Worm (Caenorhabditis elegans) whole organism, L4 larva: ENCODE measurements around the gene C40C9.4.
A peak's percentile ranks its signal among the peaks of the same experiment; 100 is the strongest.

Source experiments
- F26F4.8 ChIP-seq: fragments of 200-800 bp; sonication (Bioruptor generic); conservative IDR thresholded peaks from 2 replicates; pipeline ENCODE4 v1.3.6; 2022; ENCODE audit warnings: missing genetic modification characterization, missing compliant biosample characterization
- F37D6.2 ChIP-seq: sonication (generic microtip); optimal IDR thresholded peaks from 2 replicates; lab custom pipeline; 2016; ENCODE audit warnings: mild to moderate bottlenecking, missing genetic modification characterization, missing compliant biosample characterization
- R02D3.7 ChIP-seq: fragments of 150-350 bp; sonication (generic microtip); optimal IDR thresholded peaks from 3 replicates; lab custom pipeline; 2014; ENCODE audit warnings: missing biosample characterization, missing genetic modification characterization
- T20F7.1 ChIP-seq: fragments of 200-800 bp; sonication (Bioruptor generic); optimal IDR thresholded peaks from 2 replicates; lab custom pipeline; 2018; ENCODE audit warnings: mild to moderate bottlenecking, missing genetic modification characterization, missing compliant biosample characterization
- T26A8.4 ChIP-seq: fragments of 200-800 bp; sonication (Bioruptor generic); IDR thresholded peaks from 2 replicates; pipeline ENCODE4 v1.3.6; 2022; ENCODE audit warnings: missing genetic modification characterization, missing compliant biosample characterization
- Y105C5A.15 ChIP-seq: fragments of 200-800 bp; sonication (Bioruptor generic); IDR thresholded peaks from 2 replicates; pipeline ENCODE4 v1.3.6; 2022; ENCODE audit warnings: missing genetic modification characterization, missing compliant biosample characterization
- Y75B8A.6 ChIP-seq: fragments of 200-800 bp; sonication (Bioruptor generic); IDR thresholded peaks from 2 replicates; pipeline ENCODE4 v1.3.6; 2022; ENCODE audit warnings: missing genetic modification reagents, missing genetic modification characterization, missing compliant biosample characterization
- ZK546.5 ChIP-seq, 2 experiments: sonication (generic microtip); optimal IDR thresholded peaks; 2 replicates each; lab custom pipeline; 2017; ENCODE audit warnings: missing biosample characterization in 2 of 2, missing genetic modification characterization in 2 of 2
- aha-1 ChIP-seq: fragments of 150-350 bp; peaks from one replicate; lab custom pipeline; 2014; ENCODE audit warnings: missing biosample characterization, missing genetic modification characterization
- ceh-20 ChIP-seq: fragments of 200-800 bp; sonication (Bioruptor generic); IDR thresholded peaks from 2 replicates; pipeline ENCODE4 v1.3.6; 2022; ENCODE audit warnings: missing genetic modification reagents, missing genetic modification characterization, missing compliant biosample characterization
- ceh-44 ChIP-seq: fragments of 200-800 bp; sonication (Bioruptor generic); IDR thresholded peaks from 2 replicates; pipeline ENCODE4 v1.3.6; 2022; ENCODE audit warnings: missing genetic modification reagents, missing genetic modification characterization, missing compliant biosample characterization
- ceh-62 ChIP-seq: sonication (generic microtip); optimal IDR thresholded peaks from 2 replicates; lab custom pipeline; 2017; ENCODE audit warnings: missing biosample characterization, missing genetic modification characterization
- ctbp-1 ChIP-seq: fragments of 200-800 bp; sonication (Bioruptor generic); IDR thresholded peaks from 2 replicates; pipeline ENCODE4 v1.3.6; 2022; ENCODE audit warnings: missing genetic modification reagents, missing genetic modification characterization, missing compliant biosample characterization
- daf-16 ChIP-seq, 3 experiments: sonication (generic microtip); optimal IDR thresholded peaks; 2 replicates each; lab custom pipeline; 2016 to 2017; ENCODE audit warnings: missing genetic modification characterization in 3 of 3, missing genetic modification reagents in 3 of 3, mild to moderate bottlenecking in 2 of 3, missing compliant biosample characterization in 2 of 3, missing biosample characterization in 1 of 3, moderate library complexity in 1 of 3
- dmd-6 ChIP-seq: fragments of 200-800 bp; sonication (Bioruptor generic); IDR thresholded peaks from 2 replicates; pipeline ENCODE4 v1.3.6; 2022; ENCODE audit warnings: missing genetic modification reagents, missing genetic modification characterization, missing compliant biosample characterization
- dmd-8 ChIP-seq: fragments of 200-800 bp; sonication (Bioruptor generic); IDR thresholded peaks from 2 replicates; pipeline ENCODE4 v1.3.6; 2022; ENCODE audit warnings: missing genetic modification characterization, missing compliant biosample characterization
- gei-8 ChIP-seq: fragments of 200-800 bp; sonication (Bioruptor generic); optimal IDR thresholded peaks from 2 replicates; lab custom pipeline; 2018; ENCODE audit warnings: mild to moderate bottlenecking, missing genetic modification characterization, missing compliant biosample characterization
- hlh-11 ChIP-seq: fragments of 200-800 bp; sonication (Bioruptor generic); optimal IDR thresholded peaks from 2 replicates; lab custom pipeline; 2018; ENCODE audit warnings: mild to moderate bottlenecking, missing genetic modification characterization, missing compliant biosample characterization
- hlh-30 ChIP-seq: sonication (generic microtip); optimal IDR thresholded peaks from 2 replicates; lab custom pipeline; 2017; ENCODE audit warnings: antibody characterized with exemption, mild to moderate bottlenecking, missing genetic modification characterization, missing compliant biosample characterization; ENCODE audit not compliant: insufficient read depth
- hmg-1.1 ChIP-seq: fragments of 200-800 bp; sonication (Bioruptor generic); IDR thresholded peaks from 2 replicates; pipeline ENCODE4 v1.3.6; 2022; ENCODE audit warnings: missing genetic modification reagents, missing genetic modification characterization, missing compliant biosample characterization
- lin-13 ChIP-seq: fragments of 150-350 bp; optimal IDR thresholded peaks from 2 replicates; lab custom pipeline; 2014; ENCODE audit warnings: missing biosample characterization, missing genetic modification reagents, missing genetic modification characterization
- lin-29 ChIP-seq: fragments of 200-800 bp; sonication (Bioruptor generic); IDR thresholded peaks from 2 replicates; pipeline ENCODE4 v1.3.6; 2022; ENCODE audit warnings: missing genetic modification reagents, missing genetic modification characterization, missing compliant biosample characterization
- lin-38 ChIP-seq: fragments of 200-800 bp; sonication (Bioruptor generic); IDR thresholded peaks from 2 replicates; pipeline ENCODE4 v1.3.6; 2022; ENCODE audit warnings: missing genetic modification reagents, missing genetic modification characterization, missing compliant biosample characterization
- lir-3 ChIP-seq: sonication (generic microtip); optimal IDR thresholded peaks from 2 replicates; lab custom pipeline; 2016; ENCODE audit warnings: mild to moderate bottlenecking, missing genetic modification characterization, missing compliant biosample characterization
- lsy-2 ChIP-seq, 2 experiments: fragments of 150-350 bp in 1 of 2; sonication (generic microtip) in 1 of 2; optimal IDR thresholded peaks; 2 replicates each; lab custom pipeline; 2014 to 2017; ENCODE audit warnings: missing biosample characterization in 2 of 2, missing genetic modification characterization in 2 of 2
- madf-9 ChIP-seq: fragments of 200-800 bp; sonication (Bioruptor generic); conservative IDR thresholded peaks from 2 replicates; pipeline ENCODE4 v1.3.6; 2022; ENCODE audit warnings: missing genetic modification reagents, missing genetic modification characterization, missing compliant biosample characterization
- mdl-1 ChIP-seq, 2 experiments: fragments of 150-350 bp in 1 of 2; sonication (generic microtip) in 1 of 2; optimal IDR thresholded peaks; 2 replicates each; lab custom pipeline; 2014 to 2017; ENCODE audit warnings: missing biosample characterization in 2 of 2, missing genetic modification characterization in 2 of 2
- mep-1 ChIP-seq: fragments of 150-350 bp; sonication (generic microtip); optimal IDR thresholded peaks from 3 replicates; lab custom pipeline; 2014; ENCODE audit warnings: missing biosample characterization, missing genetic modification characterization
- mes-2 ChIP-seq: sonication (generic microtip); optimal IDR thresholded peaks from 2 replicates; lab custom pipeline; 2016; ENCODE audit warnings: missing genotype, mild to moderate bottlenecking, missing genetic modification characterization, missing compliant biosample characterization; ENCODE audit not compliant: poor library complexity, severe bottlenecking
- mxl-3 ChIP-seq: fragments of 200-800 bp; sonication (Bioruptor generic); optimal IDR thresholded peaks from 2 replicates; lab custom pipeline; 2018; ENCODE audit warnings: mild to moderate bottlenecking, missing genetic modification characterization, missing compliant biosample characterization
- nhr-10 ChIP-seq: fragments of 150-350 bp; optimal IDR thresholded peaks from 2 replicates; lab custom pipeline; 2014; ENCODE audit warnings: missing biosample characterization, missing genetic modification characterization
- nhr-102 ChIP-seq: sonication (generic microtip); optimal IDR thresholded peaks from 2 replicates; lab custom pipeline; 2016; ENCODE audit warnings: mild to moderate bottlenecking, missing genetic modification characterization, moderate library complexity, missing compliant biosample characterization
- nhr-111 ChIP-seq: fragments of 200-800 bp; sonication (Bioruptor generic); optimal IDR thresholded peaks from 2 replicates; lab custom pipeline; 2018; ENCODE audit warnings: mild to moderate bottlenecking, missing genetic modification characterization, missing compliant biosample characterization
- nhr-25 ChIP-seq: sonication (generic microtip); optimal IDR thresholded peaks from 2 replicates; lab custom pipeline; 2017; ENCODE audit warnings: missing genetic modification characterization, mild to moderate bottlenecking, missing compliant biosample characterization, antibody characterized with exemption, moderate library complexity, borderline replicate concordance; ENCODE audit not compliant: insufficient read depth
- nhr-28 ChIP-seq: fragments of 150-350 bp; optimal IDR thresholded peaks from 2 replicates; lab custom pipeline; 2014; ENCODE audit warnings: missing biosample characterization, missing genetic modification characterization
- nhr-41 ChIP-seq: fragments of 200-800 bp; sonication (Bioruptor generic); IDR thresholded peaks from 2 replicates; pipeline ENCODE4 v1.3.6; 2022; ENCODE audit warnings: missing genetic modification reagents, missing genetic modification characterization, missing compliant biosample characterization
- nhr-42 ChIP-seq: fragments of 200-800 bp; sonication (Bioruptor generic); IDR thresholded peaks from 2 replicates; pipeline ENCODE4 v1.3.6; 2022; ENCODE audit warnings: missing genetic modification characterization, missing compliant biosample characterization
- nhr-77 ChIP-seq: fragments of 150-350 bp; optimal IDR thresholded peaks from 2 replicates; lab custom pipeline; 2014; ENCODE audit warnings: missing biosample characterization, missing genetic modification characterization
- pha-4 ChIP-seq, 2 experiments: fragments of 150-350 bp in 1 of 2; fragments of 200-800 bp in 1 of 2; sonication (Bioruptor generic) in 1 of 2; IDR thresholded peaks in 1 of 2; optimal IDR thresholded peaks in 1 of 2; 2 replicates each; pipeline versions ENCODE4 v1.3.6 to Lab custom; 2014 to 2022; ENCODE audit warnings: missing genetic modification characterization in 2 of 2, missing genetic modification reagents in 2 of 2, missing biosample characterization in 1 of 2, missing compliant biosample characterization in 1 of 2
- pqm-1 ChIP-seq: sonication (generic microtip); optimal IDR thresholded peaks from 2 replicates; lab custom pipeline; 2017; ENCODE audit warnings: missing biosample characterization, missing genetic modification characterization
- rbr-2 ChIP-seq: sonication (generic microtip); optimal IDR thresholded peaks from 2 replicates; lab custom pipeline; 2016; ENCODE audit warnings: missing genotype, missing genetic modification characterization, missing compliant biosample characterization
- sdz-12 ChIP-seq: fragments of 200-800 bp; sonication (Bioruptor generic); optimal IDR thresholded peaks from 2 replicates; lab custom pipeline; 2018; ENCODE audit warnings: mild to moderate bottlenecking, missing genetic modification characterization, missing compliant biosample characterization
- set-16 ChIP-seq: fragments of 200-800 bp; sonication (Bioruptor generic); IDR thresholded peaks from 2 replicates; pipeline ENCODE4 v1.3.6; 2022; ENCODE audit warnings: missing genetic modification reagents, missing genetic modification characterization, missing compliant biosample characterization
- snpc-1.2 ChIP-seq: fragments of 200-800 bp; sonication (Bioruptor generic); IDR thresholded peaks from 2 replicates; pipeline ENCODE4 v1.3.6; 2022; ENCODE audit warnings: missing genetic modification reagents, missing genetic modification characterization, missing compliant biosample characterization
- spr-3 ChIP-seq: fragments of 200-800 bp; sonication (Bioruptor generic); optimal IDR thresholded peaks from 2 replicates; lab custom pipeline; 2018; ENCODE audit warnings: mild to moderate bottlenecking, missing genetic modification characterization, missing compliant biosample characterization
- tag-97 ChIP-seq: fragments of 200-800 bp; sonication (Bioruptor generic); IDR thresholded peaks from 2 replicates; pipeline ENCODE4 v1.3.6; 2022; ENCODE audit warnings: missing genetic modification characterization, missing compliant biosample characterization
- vab-7 ChIP-seq: fragments of 200-800 bp; sonication (Bioruptor generic); IDR thresholded peaks from 2 replicates; pipeline ENCODE4 v1.3.6; 2022; ENCODE audit warnings: missing genetic modification reagents, missing genetic modification characterization, missing compliant biosample characterization
- zag-1 ChIP-seq: fragments of 150-350 bp; optimal IDR thresholded peaks from 2 replicates; lab custom pipeline; 2014; ENCODE audit warnings: missing biosample characterization, missing genetic modification characterization
- zfp-3 ChIP-seq: fragments of 200-800 bp; sonication (Bioruptor generic); conservative IDR thresholded peaks from 2 replicates; pipeline ENCODE4 v1.3.6; 2022; ENCODE audit warnings: missing genetic modification reagents, missing genetic modification characterization, missing compliant biosample characterization

Gene C40C9.4

DNA sequence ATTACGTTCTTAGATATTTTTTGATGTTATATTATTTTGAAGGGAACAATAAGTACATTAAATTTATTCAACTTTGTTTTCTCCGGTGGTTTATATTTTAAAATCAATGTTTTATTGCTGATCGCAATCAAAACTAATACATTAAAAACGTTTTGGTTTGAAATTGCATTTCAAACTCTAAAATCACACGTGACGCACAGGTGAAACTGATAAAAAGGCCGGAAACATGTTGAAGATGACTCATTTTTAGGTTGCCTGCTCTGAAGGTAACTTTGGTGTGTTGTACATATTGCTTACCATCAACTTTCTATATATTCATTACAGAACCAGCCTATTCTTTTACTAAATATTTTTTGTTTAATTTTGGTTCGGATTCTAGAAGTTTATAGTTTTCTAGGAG, 34.8 kb downstream of the C40C9.4 start (continued):
- peak; percentile 28 for TF ChIP-seq hlh-11 (tag; lab: Kevin White, UChicago)
- no peak for TF ChIP-seq vab-7 (GFP tag; lab: Robert Waterston, UW)
- no peak for TF ChIP-seq spr-3 (GFP tag; lab: Kevin White, UChicago)
- no peak for TF ChIP-seq nhr-25 (tag; lab: Kevin White, UChicago)
- no peak for TF ChIP-seq ctbp-1 (GFP tag; lab: Robert Waterston, UW)
- TF ChIP-seq mdl-1 (tag; optimal IDR thresholded peaks at IDR 0.05; lab: Kevin White, UChicago) = peak in 1 of 2 experiments; percentile 40
- no peak for TF ChIP-seq pha-4 (GFP tag; IDR thresholded peaks at IDR 0.05; lab: Robert Waterston, UW)
- no peak for TF ChIP-seq pha-4 (tag; optimal IDR thresholded peaks at IDR 0.05; lab: Kevin White, UChicago)
- no peak for TF ChIP-seq ceh-20
- no peak for TF ChIP-seq ZK546.5 (tag; optimal IDR thresholded peaks at IDR 0.05; lab: Kevin White, UChicago)
- TF ChIP-seq mxl-3 (GFP tag; lab: Kevin White, UChicago) = no peak
- no peak for TF ChIP-seq aha-1 (tag; lab: Kevin White, UChicago)
- no peak for TF ChIP-seq nhr-41 (GFP tag; lab: Robert Waterston, UW)
- no peak for TF ChIP-seq gei-8 (GFP tag; lab: Kevin White, UChicago)
- TF ChIP-seq mes-2 (tag; lab: Kevin White, UChicago) = no peak
- TF ChIP-seq snpc-1.2 (GFP tag; lab: Robert Waterston, UW) = no peak
- peak; percentile 17; the same call in 1 of the 2 replicates for TF ChIP-seq dmd-6 (GFP tag; lab: Robert Waterston, UW)
- peak; percentile 58 for TF ChIP-seq pqm-1 (tag; lab: Kevin White, UChicago)
- TF ChIP-seq daf-16 (GFP tag; optimal IDR thresholded peaks at IDR 0.05; lab: Kevin White, UChicago) = no peak
- TF ChIP-seq daf-16 (tag; optimal IDR thresholded peaks at IDR 0.05; lab: Kevin White, UChicago) = peak; percentile 60
- no peak for TF ChIP-seq Y75B8A.6 (GFP tag; lab: Robert Waterston, UW)
- no peak for TF ChIP-seq ceh-62 (tag; lab: Kevin White, UChicago)
- no peak for TF ChIP-seq Y105C5A.15 (GFP tag; lab: Robert Waterston, UW)
- TF ChIP-seq zag-1 = no peak
- peak; percentile 44 for TF ChIP-seq hlh-30
- no peak for TF ChIP-seq nhr-42 (GFP tag; lab: Robert Waterston, UW)
- no peak for TF ChIP-seq nhr-111
- TF ChIP-seq madf-9 = no peak
- TF ChIP-seq nhr-28 (tag; lab: Kevin White, UChicago) = peak; percentile 29
- no peak for TF ChIP-seq T20F7.1 (GFP tag; lab: Kevin White, UChicago)
- peak; percentile 14 for TF ChIP-seq nhr-77 (tag; lab: Kevin White, UChicago)

DNA sequence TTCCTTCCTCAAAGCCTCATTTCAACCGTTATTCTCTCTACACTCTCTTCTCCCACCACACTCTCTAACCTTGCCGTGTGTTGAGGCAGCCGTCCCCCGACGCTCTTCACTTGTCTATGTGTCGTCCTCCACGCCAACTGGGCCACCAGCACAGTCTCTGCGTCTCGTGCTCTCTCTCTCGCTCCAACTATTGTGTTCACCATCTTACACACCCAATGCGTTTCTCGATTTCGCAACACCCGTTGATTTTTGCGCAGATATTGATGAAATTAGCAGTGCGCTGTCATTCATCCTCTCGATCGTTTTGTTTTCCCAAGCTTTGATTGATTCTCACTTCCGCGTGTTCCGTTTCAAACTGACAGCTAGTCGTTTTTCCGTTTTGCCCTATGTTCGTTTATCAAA, 36.2 kb downstream of the C40C9.4 start:
- TF ChIP-seq mep-1 (tag; lab: Kevin White, UChicago) (peak; percentile 72), nhr-102 (tag; lab: Kevin White, UChicago) (peak; percentile 22), mdl-1 (tag; optimal IDR thresholded peaks at IDR 0.05; lab: Kevin White, UChicago) (peak in 1 of 2 experiments; percentile 68), set-16 (GFP tag; lab: Robert Waterston, UW) (peak; percentile 35; the same call in 1 of the 2 replicates), F37D6.2 (tag; lab: Kevin White, UChicago) (peak; percentile 43), spr-3 (GFP tag; lab: Kevin White, UChicago) (no peak), lsy-2 (tag; optimal IDR thresholded peaks at IDR 0.05; lab: Kevin White, UChicago) (peak in 1 of 2 experiments; percentile 43), nhr-41 (GFP tag; lab: Robert Waterston, UW) (no peak), lir-3 (no peak), zfp-3 (GFP tag; lab: Robert Waterston, UW) (no peak), lin-38 (GFP tag; lab: Robert Waterston, UW) (no peak), nhr-10 (no peak), pqm-1 (tag; lab: Kevin White, UChicago) (no peak), T26A8.4 (GFP tag; lab: Robert Waterston, UW) (peak; percentile 55; the same call in 1 of the 2 replicates), rbr-2 (tag; lab: Kevin White, UChicago) (peak; percentile 76), lin-13 (peak; percentile 35), R02D3.7 (tag; lab: Kevin White, UChicago) (no peak), ceh-20 (no peak), tag-97 (GFP tag; lab: Robert Waterston, UW) (no peak), ceh-44 (GFP tag; lab: Robert Waterston, UW) (no peak), dmd-8 (no peak), F26F4.8 (GFP tag; lab: Robert Waterston, UW) (no peak), hmg-1.1 (GFP tag; lab: Robert Waterston, UW) (peak; percentile 83), lin-29 (GFP tag; lab: Robert Waterston, UW) (no peak), Y105C5A.15 (GFP tag; lab: Robert Waterston, UW) (no peak), sdz-12 (GFP tag; lab: Kevin White, UChicago) (no peak)
